Worm (Caenorhabditis elegans): ENCODE data around the gene Y47D3A.13.
A peak's percentile ranks its signal among the peaks of the same experiment; 100 is the strongest.
"Not testable (repeated sequence)": the region's sequence is repeated elsewhere in the genome, so short reads cannot be mapped to it uniquely, and the experiment has no call there.

Gene Y47D3A.13

ce11 chrIII:11224006-11224405 is at the start of gene Y47D3A.13:
Gene Y47D3A.13, minus strand, starts transcription at chrIII:11224106.
- TF ChIP-seq ceh-82 (tag; optimal IDR thresholded peaks at IDR 0.05); mdl-1 (tag; optimal IDR thresholded peaks at IDR 0.05); unc-55 (GFP tag; optimal IDR thresholded peaks at IDR 0.05): not testable (repeated sequence)

ce11 chrIII:11270795-11271194 is 46.9 kb upstream of the Y47D3A.13 start, which contains the start of gene obr-1:
Gene obr-1, minus strand, starts transcription at chrIII:11270895.
- TF ChIP-seq lsy-2 (tag; optimal IDR thresholded peaks at IDR 0.05) (no peak), ceh-16 (tag; optimal IDR thresholded peaks at IDR 0.05) (no peak), unc-62 (GFP tag; optimal IDR thresholded peaks at IDR 0.05) (no peak), nhr-10 (tag; optimal IDR thresholded peaks at IDR 0.05) (no peak), skn-1 (tag; optimal IDR thresholded peaks at IDR 0.05) (no peak), ZK546.5 (tag; optimal IDR thresholded peaks at IDR 0.05) (no peak), snpc-4 (tag; optimal IDR thresholded peaks at IDR 0.05) (no peak), sma-3 (GFP tag; optimal IDR thresholded peaks at IDR 0.05) (no peak)

ce11 chrIII:11269206-11269605 is 45.3 kb upstream of the Y47D3A.13 start:
- no peak for TF ChIP-seq ama-1 (optimal IDR thresholded peaks at IDR 0.05)
- TF ChIP-seq fos-1 (tag; optimal IDR thresholded peaks at IDR 0.05), result peak; percentile 74

ce11 chrIII:11268532-11268931 is 44.6 kb upstream of the Y47D3A.13 start:
- TF ChIP-seq fos-1 (tag; optimal IDR thresholded peaks at IDR 0.05) (peak; percentile 15), ama-1 (optimal IDR thresholded peaks at IDR 0.05) (no peak), alr-1 (tag; optimal IDR thresholded peaks at IDR 0.05) (no peak), aly-2 (tag; optimal IDR thresholded peaks at IDR 0.05) (no peak)

- peak; percentile 42 for TF ChIP-seq fos-1 (tag; optimal IDR thresholded peaks at IDR 0.05)
- no peak for TF ChIP-seq R02D3.7 (tag; optimal IDR thresholded peaks at IDR 0.05)
Measured at ce11 chrIII:11267372-11267771, 43.5 kb upstream of the Y47D3A.13 start.

- TF ChIP-seq skn-1 (tag; optimal IDR thresholded peaks at IDR 0.05), result no peak
- TF ChIP-seq sma-3 (GFP tag; optimal IDR thresholded peaks at IDR 0.05), result peak; percentile 3
- TF ChIP-seq elt-1 (tag; optimal IDR thresholded peaks at IDR 0.05), result no peak
- no peak for TF ChIP-seq mdl-1 (tag; optimal IDR thresholded peaks at IDR 0.05)
- no peak for TF ChIP-seq peb-1 (tag; optimal IDR thresholded peaks at IDR 0.05)
- peak; percentile 31 for TF ChIP-seq sem-4 (tag; optimal IDR thresholded peaks at IDR 0.05)
- TF ChIP-seq lsy-2 (tag; optimal IDR thresholded peaks at IDR 0.05), result no peak
- TF ChIP-seq Y55F3AM.14 (GFP tag; optimal IDR thresholded peaks at IDR 0.05), result no peak
- TF ChIP-seq ceh-82 (tag; optimal IDR thresholded peaks at IDR 0.05), result no peak
- peak; percentile 88 for TF ChIP-seq blmp-1 (tag; optimal IDR thresholded peaks at IDR 0.05; ENCODE audit: insufficient read depth)
- no peak for TF ChIP-seq unc-62 (GFP tag; optimal IDR thresholded peaks at IDR 0.05)
- TF ChIP-seq C34F6.9 (tag; optimal IDR thresholded peaks at IDR 0.05), result peak; percentile 12
- TF ChIP-seq ztf-4 (tag; optimal IDR thresholded peaks at IDR 0.05), result no peak
- no peak for TF ChIP-seq nhr-10 (tag; optimal IDR thresholded peaks at IDR 0.05)
- no peak for TF ChIP-seq R02D3.7 (tag; optimal IDR thresholded peaks at IDR 0.05)
- no peak for TF ChIP-seq F13H6.1 (tag; optimal IDR thresholded peaks at IDR 0.05)
- no peak for TF ChIP-seq lin-39 (tag; optimal IDR thresholded peaks at IDR 0.05)
- TF ChIP-seq elt-3 (tag; optimal IDR thresholded peaks at IDR 0.05), result no peak
- TF ChIP-seq nhr-25 (tag; optimal IDR thresholded peaks at IDR 0.05), result peak; percentile 88
- no peak for TF ChIP-seq sma-9 (GFP tag; optimal IDR thresholded peaks at IDR 0.05)
- no peak for TF ChIP-seq sma-9 (tag; optimal IDR thresholded peaks at IDR 0.05)
- TF ChIP-seq nhr-77 (tag; optimal IDR thresholded peaks at IDR 0.05), result no peak
- TF ChIP-seq crh-2 (tag; optimal IDR thresholded peaks at IDR 0.05), result no peak
Measured at ce11 chrIII:11262089-11262488, 38.2 kb upstream of the Y47D3A.13 start.

- TF ChIP-seq skn-1 (tag; optimal IDR thresholded peaks at IDR 0.05), result no peak
- TF ChIP-seq ztf-4 (tag; optimal IDR thresholded peaks at IDR 0.05), result no peak
- peak; percentile 70 for TF ChIP-seq blmp-1 (tag; optimal IDR thresholded peaks at IDR 0.05; ENCODE audit: insufficient read depth)
- TF ChIP-seq nhr-11 (tag; optimal IDR thresholded peaks at IDR 0.05), result no peak
- TF ChIP-seq F13H6.1 (tag; optimal IDR thresholded peaks at IDR 0.05), result no peak
- TF ChIP-seq zag-1 (tag; optimal IDR thresholded peaks at IDR 0.05), result no peak
- TF ChIP-seq nhr-6 (tag; optimal IDR thresholded peaks at IDR 0.05), result no peak
- no peak for TF ChIP-seq egl-27 (tag; optimal IDR thresholded peaks at IDR 0.05)
- no peak for TF ChIP-seq aly-2 (tag; optimal IDR thresholded peaks at IDR 0.05)
- no peak for TF ChIP-seq ceh-82 (tag; optimal IDR thresholded peaks at IDR 0.05)
- TF ChIP-seq ztf-1 (GFP tag; conservative IDR thresholded peaks at IDR 0.05), result no peak
- no peak for TF ChIP-seq nhr-129 (tag; optimal IDR thresholded peaks at IDR 0.05)
- TF ChIP-seq alr-1 (tag; optimal IDR thresholded peaks at IDR 0.05), result no peak
- no peak for TF ChIP-seq lin-39 (tag; optimal IDR thresholded peaks at IDR 0.05)
- no peak for TF ChIP-seq elt-1 (tag; optimal IDR thresholded peaks at IDR 0.05)
- no peak for TF ChIP-seq mab-5 (tag; optimal IDR thresholded peaks at IDR 0.05)
- peak; percentile 23 for TF ChIP-seq gmeb-1 (tag; optimal IDR thresholded peaks at IDR 0.05)
- no peak for TF ChIP-seq dmd-4 (tag; optimal IDR thresholded peaks at IDR 0.05)
- TF ChIP-seq lin-11 (tag; optimal IDR thresholded peaks at IDR 0.05), result no peak
- no peak for TF ChIP-seq unc-55 (GFP tag; optimal IDR thresholded peaks at IDR 0.05)
- TF ChIP-seq snpc-4 (tag; optimal IDR thresholded peaks at IDR 0.05), result no peak
- no peak for TF ChIP-seq fos-1 (tag; optimal IDR thresholded peaks at IDR 0.05)
- TF ChIP-seq crh-2 (tag; optimal IDR thresholded peaks at IDR 0.05), result no peak
- no peak for TF ChIP-seq Y55F3AM.14 (GFP tag; optimal IDR thresholded peaks at IDR 0.05)
Measured at ce11 chrIII:11255072-11255471, 31.2 kb upstream of the Y47D3A.13 start.

All from whole organism, L2 larva.